Worm (Caenorhabditis elegans): ENCODE measurements around the gene trul-1.

ce11 chrII:263563-263962, 18.8 kb downstream of the trul-1 start, which contains the start of gene scc-2:
- TF ChIP-seq mdl-1 (tag; optimal IDR thresholded peaks at IDR 0.05) (no peak), ama-1 (optimal IDR thresholded peaks at IDR 0.05) (no peak), snpc-4 (tag; optimal IDR thresholded peaks at IDR 0.05) (no peak), jun-1 (tag; optimal IDR thresholded peaks at IDR 0.05) (no peak), elt-3 (tag; optimal IDR thresholded peaks at IDR 0.05) (no peak), ceh-82 (tag; optimal IDR thresholded peaks at IDR 0.05) (no peak), skn-1 (tag; optimal IDR thresholded peaks at IDR 0.05) (no peak), ZK546.5 (tag; optimal IDR thresholded peaks at IDR 0.05) (no peak)

All from whole organism, L3 larva.